Worm (Caenorhabditis elegans) whole organism, L4 larva: Measurements from ENCODE around the gene srx-21.

Experiments
- F49E8.2 ChIP-seq: sonication (generic microtip); optimal IDR thresholded peaks from 2 replicates; lab custom pipeline; 2016; ENCODE audit warnings: missing compliant biosample characterization, mild to moderate bottlenecking, missing genetic modification characterization, borderline replicate concordance
- ceh-82 ChIP-seq: sonication (generic microtip); optimal IDR thresholded peaks from 2 replicates; lab custom pipeline; 2017; ENCODE audit warnings: missing biosample characterization, missing genetic modification characterization
- daf-19 ChIP-seq: fragments of 200-800 bp; sonication (Bioruptor generic); conservative IDR thresholded peaks from 2 replicates; pipeline ENCODE4 v1.3.6; 2022; ENCODE audit warnings: missing genetic modification characterization, missing compliant biosample characterization
- egl-27 ChIP-seq: sonication (generic microtip); optimal IDR thresholded peaks from 3 replicates; lab custom pipeline; 2017; ENCODE audit warnings: missing biosample characterization, missing genetic modification reagents, missing genetic modification characterization
- lsy-2 ChIP-seq, 2 experiments: fragments of 150-350 bp in 1 of 2; sonication (generic microtip) in 1 of 2; optimal IDR thresholded peaks; 2 replicates each; lab custom pipeline; 2014 to 2017; ENCODE audit warnings: missing biosample characterization in 2 of 2, missing genetic modification characterization in 2 of 2
- mxl-3 ChIP-seq: fragments of 200-800 bp; sonication (Bioruptor generic); optimal IDR thresholded peaks from 2 replicates; lab custom pipeline; 2018; ENCODE audit warnings: mild to moderate bottlenecking, missing genetic modification characterization, missing compliant biosample characterization
- php-3 ChIP-seq: fragments of 200-800 bp; sonication (Bioruptor generic); IDR thresholded peaks from 2 replicates; pipeline ENCODE4 v1.3.6; 2022; ENCODE audit warnings: missing genetic modification reagents, missing genetic modification characterization, missing compliant biosample characterization
- saeg-2 ChIP-seq: fragments of 200-800 bp; sonication (Bioruptor generic); IDR thresholded peaks from 2 replicates; pipeline ENCODE4 v1.3.6; 2022; ENCODE audit warnings: missing genetic modification reagents, missing genetic modification characterization, missing compliant biosample characterization
- snpc-4 ChIP-seq: fragments of 150-350 bp; optimal IDR thresholded peaks from 2 replicates; lab custom pipeline; 2014; ENCODE audit warnings: missing biosample characterization, missing genetic modification characterization
- unc-130 ChIP-seq: sonication (generic microtip); optimal IDR thresholded peaks from 2 replicates; lab custom pipeline; 2016; ENCODE audit warnings: missing genetic modification reagents, missing genetic modification characterization, missing compliant biosample characterization

DNA sequence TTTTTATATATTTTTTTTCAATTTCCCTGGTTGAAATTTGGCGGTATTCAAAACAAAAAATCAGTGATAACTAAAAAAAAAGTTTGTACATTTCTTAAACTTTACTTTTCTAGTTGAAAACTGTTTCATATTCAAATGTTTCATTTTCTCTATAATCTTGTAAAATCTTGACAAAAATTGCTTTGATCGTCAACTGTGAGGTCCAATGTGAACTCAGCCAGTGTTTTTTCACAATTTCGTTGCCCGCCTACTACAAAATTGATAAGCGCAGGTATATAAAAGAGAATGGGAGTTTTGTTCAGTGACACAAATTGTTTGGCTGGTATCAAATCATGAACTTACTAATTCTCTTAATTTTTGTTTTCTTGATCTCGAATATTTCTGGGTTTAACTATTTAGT, 29.9 kb upstream of the srx-21 start, which contains the start of gene ugt-42:
- TF ChIP-seq snpc-4 (tag; lab: Kevin White, UChicago) (no peak), php-3 (GFP tag; lab: Robert Waterston, UW) (no peak), ceh-82 (no peak), egl-27 (tag; lab: Kevin White, UChicago) (no peak), daf-19 (no peak), F49E8.2 (tag; lab: Kevin White, UChicago) (no peak), lsy-2 (tag; optimal IDR thresholded peaks at IDR 0.05; lab: Kevin White, UChicago) (no peak), mxl-3 (GFP tag; lab: Kevin White, UChicago) (no peak), saeg-2 (GFP tag; lab: Robert Waterston, UW) (no peak), unc-130 (no peak)
